Fruit fly (Drosophila melanogaster): ENCODE data around the gene CG43220.

The CG43220 gene

DNA sequence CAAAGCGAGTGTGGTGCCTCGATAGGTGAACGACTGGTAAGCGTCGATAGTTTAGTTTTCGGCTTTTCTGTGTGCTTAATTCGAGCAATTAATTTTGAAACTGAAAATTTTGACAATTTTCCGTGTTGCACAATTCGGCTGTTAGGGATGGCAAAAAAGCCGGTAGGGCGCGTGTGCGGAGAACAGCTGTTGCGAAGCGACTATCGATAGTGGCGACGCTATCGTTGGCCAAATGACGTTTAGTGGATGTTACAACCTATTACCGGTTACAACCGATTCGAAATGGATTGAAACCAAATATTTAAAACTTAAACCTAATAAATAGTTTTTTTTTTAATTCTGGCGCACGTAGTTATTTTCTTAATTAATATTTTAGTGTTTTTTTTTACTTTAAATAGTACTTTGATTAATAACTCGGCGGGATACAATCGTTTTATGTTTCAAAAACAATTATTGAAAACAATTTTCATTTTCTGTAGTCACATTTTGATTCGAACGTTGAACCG is 14.6 kb downstream of the CG43220 start, which contains the start of the genes mEFTs and Dhc36C (continued):
- peak; percentile 13 for TF ChIP-seq CG9437 (GFP tag; optimal IDR thresholded peaks at IDR 0.05)
- no peak for TF ChIP-seq CG10654 (GFP tag; optimal IDR thresholded peaks at IDR 0.05)
- no peak for TF ChIP-seq dmrt99B (tag; optimal IDR thresholded peaks at IDR 0.05)
- no peak for TF ChIP-seq Dek (tag; optimal IDR thresholded peaks at IDR 0.05)
- TF ChIP-seq CG12219 (GFP tag; optimal IDR thresholded peaks at IDR 0.05): no peak
- TF ChIP-seq CG18599 (GFP tag; optimal IDR thresholded peaks at IDR 0.05): no peak
- no peak for TF ChIP-seq gt (GFP tag; IDR thresholded peaks at IDR 0.05)
- TF ChIP-seq CG10366 (GFP tag; IDR thresholded peaks at IDR 0.05): no peak
- TF ChIP-seq gsb-n (tag; optimal IDR thresholded peaks at IDR 0.05): no peak
- TF ChIP-seq CG9727 (GFP tag; optimal IDR thresholded peaks at IDR 0.05): no peak
- no peak for TF ChIP-seq Elba2 (GFP tag; optimal IDR thresholded peaks at IDR 0.05)
- no peak for TF ChIP-seq CHES-1-like (GFP tag; optimal IDR thresholded peaks at IDR 0.05)
- no peak for TF ChIP-seq CG18011 (GFP tag; optimal IDR thresholded peaks at IDR 0.05)
- no peak for TF ChIP-seq nom (GFP tag; optimal IDR thresholded peaks at IDR 0.05)
- TF ChIP-seq nmo (GFP tag; optimal IDR thresholded peaks at IDR 0.05): peak; percentile 42
- peak; percentile 70 for TF ChIP-seq stwl (tag; optimal IDR thresholded peaks at IDR 0.05)
- no peak for TF ChIP-seq MTF-1 (GFP tag; optimal IDR thresholded peaks at IDR 0.05; ENCODE audit: borderline replicate concordance)
- no peak for TF ChIP-seq CG8765 (GFP tag; IDR thresholded peaks at IDR 0.05)
- TF ChIP-seq Sin3A (optimal IDR thresholded peaks at IDR 0.05): peak; percentile 40
- TF ChIP-seq rib (GFP tag; IDR thresholded peaks at IDR 0.05): no peak
- no peak for TF ChIP-seq slou (GFP tag; optimal IDR thresholded peaks at IDR 0.05)
- no peak for TF ChIP-seq HLH3B (GFP tag; IDR thresholded peaks at IDR 0.05)
- TF ChIP-seq Hr51 (GFP tag; optimal IDR thresholded peaks at IDR 0.05): no peak
- no peak for TF ChIP-seq CG31224 (GFP tag; IDR thresholded peaks at IDR 0.05)
- peak; percentile 92 for TF ChIP-seq CG42726 (GFP tag; IDR thresholded peaks at IDR 0.05; ENCODE audit: partially characterized antibody)
- TF ChIP-seq CG2202 (tag; optimal IDR thresholded peaks at IDR 0.05): no peak
- TF ChIP-seq Dbx (GFP tag; IDR thresholded peaks at IDR 0.05): no peak
- TF ChIP-seq CG3163 (GFP tag; optimal IDR thresholded peaks at IDR 0.05): no peak
- no peak for TF ChIP-seq CG17612 (GFP tag; IDR thresholded peaks at IDR 0.05)
- TF ChIP-seq Ssrp (tag; optimal IDR thresholded peaks at IDR 0.05): no peak
- TF ChIP-seq ab (GFP tag; optimal IDR thresholded peaks at IDR 0.05): no peak
- no peak for TF ChIP-seq Mad (GFP tag; optimal IDR thresholded peaks at IDR 0.05)
- TF ChIP-seq wek (GFP tag; optimal IDR thresholded peaks at IDR 0.05): no peak
- TF ChIP-seq CG7987 (GFP tag; optimal IDR thresholded peaks at IDR 0.05): no peak
- no peak for TF ChIP-seq dmrt11E (tag; optimal IDR thresholded peaks at IDR 0.05)
- peak; percentile 57; the same call in 1 of the 3 replicates for TF ChIP-seq mld (GFP tag; IDR thresholded peaks at IDR 0.05; ENCODE audit: partially characterized antibody)
- TF ChIP-seq cwo (GFP tag; optimal IDR thresholded peaks at IDR 0.05): no peak
- no peak for TF ChIP-seq CG8944 (GFP tag; optimal IDR thresholded peaks at IDR 0.05)
- TF ChIP-seq CG9932 (GFP tag; IDR thresholded peaks at IDR 0.05): 0 out of 2 replicates have a peak, but pooled peaks have one; percentile 11
- no peak for TF ChIP-seq br (optimal IDR thresholded peaks at IDR 0.05)
- TF ChIP-seq CG4854 (GFP tag; optimal IDR thresholded peaks at IDR 0.05): no peak
- TF ChIP-seq CG30431 (GFP tag; optimal IDR thresholded peaks at IDR 0.05): no peak
- no peak for TF ChIP-seq Bteb2 (GFP tag; optimal IDR thresholded peaks at IDR 0.05)
- peak; percentile 87 for TF ChIP-seq CG10267 (tag; optimal IDR thresholded peaks at IDR 0.05)
- no peak for TF ChIP-seq pros (GFP tag; optimal IDR thresholded peaks at IDR 0.05)
- no peak for TF ChIP-seq usp (GFP tag; optimal IDR thresholded peaks at IDR 0.05)
- no peak for TF ChIP-seq ro (GFP tag; IDR thresholded peaks at IDR 0.05)
- no peak for TF ChIP-seq HHEX (GFP tag; optimal IDR thresholded peaks at IDR 0.05)
- TF ChIP-seq Dip3 (GFP tag; optimal IDR thresholded peaks at IDR 0.05): no peak
- TF ChIP-seq crc (GFP tag; optimal IDR thresholded peaks at IDR 0.05): no peak
- no peak for TF ChIP-seq pnt (GFP tag; optimal IDR thresholded peaks at IDR 0.05)
- TF ChIP-seq CG4360 (GFP tag; IDR thresholded peaks at IDR 0.05): no peak
